Worm (Caenorhabditis elegans) whole organism, L4 larva: Measurements from ENCODE around the gene Y65A5A.24.

Experiments
- R02D3.7 ChIP-seq: fragments of 150-350 bp; sonication (generic microtip); optimal IDR thresholded peaks from 3 replicates; lab custom pipeline; 2014; ENCODE audit warnings: missing biosample characterization, missing genetic modification characterization
- aly-2 ChIP-seq: sonication (generic microtip); optimal IDR thresholded peaks from 2 replicates; lab custom pipeline; 2018; ENCODE audit warnings: missing biosample characterization, missing genetic modification characterization
- madf-5 ChIP-seq, 2 experiments: fragments of 200-800 bp; sonication (Bioruptor generic); IDR thresholded peaks; 2 replicates each; pipeline ENCODE4 v1.3.6; 2022; ENCODE audit warnings: missing compliant biosample characterization in 2 of 2, missing genetic modification characterization in 2 of 2

Y65A5A.24 gene

DNA sequence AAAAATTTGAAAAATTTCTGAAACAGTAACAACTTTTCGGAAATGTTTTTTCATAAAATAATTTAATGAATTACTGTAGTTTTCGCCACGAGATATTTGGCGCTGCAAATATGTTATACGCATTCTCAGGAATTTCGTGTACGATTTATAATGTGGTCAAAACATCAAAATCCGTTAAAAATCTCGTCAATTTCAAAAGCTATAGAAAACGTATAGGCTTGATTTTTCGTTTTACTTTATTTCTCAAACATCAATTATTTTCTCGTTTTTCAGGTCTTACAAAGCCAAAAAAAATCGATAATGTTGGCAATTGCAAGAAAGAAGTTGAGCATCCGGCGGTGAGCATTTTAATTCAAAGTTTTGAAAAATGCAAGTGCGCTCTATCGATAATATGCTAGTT is 49.2 kb downstream of the Y65A5A.24 start, which contains the start of gene dlc-4 (continued):
- no peak for TF ChIP-seq madf-5 (GFP tag; IDR thresholded peaks at IDR 0.05; lab: Robert Waterston, UW)
- TF ChIP-seq R02D3.7 (tag; lab: Kevin White, UChicago) = no peak
- TF ChIP-seq aly-2 = no peak
